Fruit fly (Drosophila melanogaster): Measurements from ENCODE around the gene Xport-A.

- TF ChIP-seq tai (GFP tag; optimal IDR thresholded peaks at IDR 0.05): no peak
- no peak for TF ChIP-seq CrebA (GFP tag; optimal IDR thresholded peaks at IDR 0.05; ENCODE audit: borderline replicate concordance)
- TF ChIP-seq Vsx2 (GFP tag; optimal IDR thresholded peaks at IDR 0.05; ENCODE audit: partially characterized antibody): no peak
- no peak for TF ChIP-seq h (GFP tag; optimal IDR thresholded peaks at IDR 0.05)
- no peak for TF ChIP-seq psq (GFP tag; optimal IDR thresholded peaks at IDR 0.05)
- no peak for TF ChIP-seq Jra (GFP tag; optimal IDR thresholded peaks at IDR 0.05)
- TF ChIP-seq fru (GFP tag; optimal IDR thresholded peaks at IDR 0.05): no peak
- TF ChIP-seq dmrt93B (GFP tag; optimal IDR thresholded peaks at IDR 0.05): no peak
- TF ChIP-seq Abd-B (GFP tag; optimal IDR thresholded peaks at IDR 0.05): no peak
Measured at dm6 chr3R:19910302-19911029, 4.7 kb downstream of the Xport-A start.

Measured in whole organism, wandering third instar larva.